Worm (Caenorhabditis elegans): ENCODE results near the gene F59A1.12.

DNA sequence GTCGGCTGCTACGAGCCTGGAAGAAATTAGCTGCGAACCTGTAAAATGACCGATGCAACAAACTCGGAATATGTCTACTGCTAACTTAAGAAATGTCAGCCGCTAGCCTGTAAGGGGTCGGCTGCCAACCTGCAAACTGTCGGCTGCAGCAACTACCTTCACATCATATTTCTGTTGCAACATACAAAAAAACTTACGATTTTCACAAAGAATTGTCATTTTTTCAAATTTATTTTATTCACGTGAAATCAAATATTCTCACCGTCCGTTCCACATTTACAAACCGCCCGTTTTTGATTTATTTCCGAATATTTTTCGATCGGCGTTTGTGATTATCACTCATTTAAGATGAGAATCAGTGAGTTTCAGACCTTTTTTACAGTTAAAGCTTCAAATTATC, 32.1 kb upstream of the F59A1.12 start, which contains the start of gene Y26G10.6:
- TF ChIP-seq cog-1 (tag; optimal IDR thresholded peaks at IDR 0.05) (no peak), tab-1 (GFP tag; IDR thresholded peaks at IDR 0.05) (no peak), flt-1 (GFP tag; IDR thresholded peaks at IDR 0.05) (no peak), ref-1 (GFP tag; conservative IDR thresholded peaks at IDR 0.05) (no peak), med-1 (GFP tag; optimal IDR thresholded peaks at IDR 0.05; ENCODE audit: insufficient read depth) (no peak), klf-2 (GFP tag; conservative IDR thresholded peaks at IDR 0.05) (no peak)
